Fruit fly (Drosophila melanogaster): ENCODE data around the gene wam.

- TF ChIP-seq spab (GFP tag; optimal IDR thresholded peaks at IDR 0.05) (no peak), salr (GFP tag; optimal IDR thresholded peaks at IDR 0.05) (no peak), Hr39 (GFP tag; optimal IDR thresholded peaks at IDR 0.05) (no peak), achi (GFP tag; optimal IDR thresholded peaks at IDR 0.05) (no peak), Gug (GFP tag; IDR thresholded peaks at IDR 0.05) (no peak), Blimp-1 (GFP tag; optimal IDR thresholded peaks at IDR 0.05) (no peak), CG9139 (GFP tag; optimal IDR thresholded peaks at IDR 0.05) (no peak), CG1621 (tag; optimal IDR thresholded peaks at IDR 0.05) (no peak), Sox14 (GFP tag; optimal IDR thresholded peaks at IDR 0.05) (no peak), Lpt (GFP tag; optimal IDR thresholded peaks at IDR 0.05) (no peak), acj6 (GFP tag; optimal IDR thresholded peaks at IDR 0.05) (no peak)
Observed at dm6 chr3R:23320251-23320650, 32.4 kb upstream of the wam start.

Data from whole organism, prepupa.